Worm (Caenorhabditis elegans) whole organism, early embryonic: ENCODE results near the gene plg-1.

ENCODE experiments used
- B0310.2 ChIP-seq: sonication (generic microtip); optimal IDR thresholded peaks from 2 replicates; lab custom pipeline; 2016; ENCODE audit warnings: mild to moderate bottlenecking, missing genetic modification characterization, missing compliant biosample characterization
- F13C5.2 ChIP-seq: sonication (generic microtip); optimal IDR thresholded peaks from 2 replicates; lab custom pipeline; 2017; ENCODE audit warnings: mild to moderate bottlenecking, missing genetic modification characterization, inconsistent platforms, missing compliant biosample characterization
- ama-1 ChIP-seq: fragments of 150-350 bp; optimal IDR thresholded peaks from 2 replicates; lab custom pipeline; 2014
- ceh-13 ChIP-seq: fragments of 200-800 bp; sonication (Bioruptor generic); optimal IDR thresholded peaks from 2 replicates; lab custom pipeline; 2018; ENCODE audit warnings: mild to moderate bottlenecking, missing genetic modification characterization, missing compliant biosample characterization
- ceh-36 ChIP-seq: sonication (generic microtip); optimal IDR thresholded peaks from 2 replicates; lab custom pipeline; 2016; ENCODE audit warnings: missing genetic modification characterization, inconsistent platforms, missing compliant biosample characterization
- hmbx-1 ChIP-seq: sonication (generic microtip); optimal IDR thresholded peaks from 2 replicates; lab custom pipeline; 2016; ENCODE audit warnings: mild to moderate bottlenecking, missing genetic modification characterization, missing compliant biosample characterization
- pes-1 ChIP-seq: fragments of 200-800 bp; sonication (Bioruptor generic); IDR thresholded peaks from 2 replicates; pipeline ENCODE4 v1.3.6; 2022; ENCODE audit warnings: missing genetic modification reagents, missing genetic modification characterization, missing compliant biosample characterization
- tbx-37 ChIP-seq: fragments of 200-800 bp; sonication (Bioruptor generic); conservative IDR thresholded peaks from 2 replicates; pipeline ENCODE4 v1.3.6; 2022; ENCODE audit warnings: missing genetic modification reagents, missing genetic modification characterization, missing compliant biosample characterization
- tra-4 ChIP-seq: sonication (generic microtip); optimal IDR thresholded peaks from 2 replicates; lab custom pipeline; 2017; ENCODE audit warnings: missing genetic modification characterization, missing compliant biosample characterization

- TF ChIP-seq ceh-13 (GFP tag; lab: Kevin White, UChicago) (no peak), B0310.2 (tag; lab: Kevin White, UChicago) (no peak), pes-1 (GFP tag; lab: Robert Waterston, UW) (no peak), ceh-36 (no peak), ama-1 (lab: Kevin White, UChicago) (no peak), F13C5.2 (tag; lab: Kevin White, UChicago) (no peak), tra-4 (tag; lab: Kevin White, UChicago) (no peak), hmbx-1 (tag; lab: Kevin White, UChicago) (no peak), tbx-37 (GFP tag; lab: Robert Waterston, UW) (no peak)
Measured at ce11 chrIII:8844137-8844536, 7.9 kb upstream of the plg-1 start.
